Worm (Caenorhabditis elegans) whole organism, L1 larva: ENCODE measurements around the gene bus-8B.

ENCODE experiments used
- ama-1 ChIP-seq: fragments of 150-350 bp; optimal IDR thresholded peaks from 2 replicates; lab custom pipeline; 2014
- egl-13 ChIP-seq: sonication (generic microtip); optimal IDR thresholded peaks from 2 replicates; lab custom pipeline; 2016; ENCODE audit warnings: missing genotype, missing genetic modification reagents, missing genetic modification characterization, missing compliant biosample characterization
- hlh-17 ChIP-seq: fragments of 200-800 bp; sonication (Bioruptor generic); optimal IDR thresholded peaks from 2 replicates; lab custom pipeline; 2018; ENCODE audit warnings: missing genetic modification characterization, mild to moderate bottlenecking, missing compliant biosample characterization, moderate library complexity, borderline replicate concordance
- jun-1 ChIP-seq: fragments of 150-350 bp; optimal IDR thresholded peaks from 2 replicates; lab custom pipeline; 2014; ENCODE audit warnings: missing biosample characterization, missing genetic modification reagents, missing genetic modification characterization
- lin-39 ChIP-seq: fragments of 150-350 bp; optimal IDR thresholded peaks from 2 replicates; lab custom pipeline; 2014; ENCODE audit warnings: missing biosample characterization, missing genetic modification reagents, missing genetic modification characterization
- lir-3 ChIP-seq: sonication (generic microtip); optimal IDR thresholded peaks from 2 replicates; lab custom pipeline; 2016; ENCODE audit warnings: mild to moderate bottlenecking, missing genetic modification characterization, moderate library complexity, missing compliant biosample characterization; ENCODE audit not compliant: poor library complexity
- nhr-28 ChIP-seq: fragments of 150-350 bp; optimal IDR thresholded peaks from 2 replicates; lab custom pipeline; 2014; ENCODE audit warnings: missing biosample characterization, missing genetic modification characterization
- rnt-1 ChIP-seq: sonication (generic microtip); optimal IDR thresholded peaks from 2 replicates; lab custom pipeline; 2016; ENCODE audit warnings: mild to moderate bottlenecking, missing genetic modification characterization, moderate library complexity, missing compliant biosample characterization
- unc-130 ChIP-seq: fragments of 150-350 bp; optimal IDR thresholded peaks from 2 replicates; lab custom pipeline; 2017; ENCODE audit warnings: missing biosample characterization, missing genetic modification characterization, inconsistent platforms
- zag-1 ChIP-seq: fragments of 150-350 bp; optimal IDR thresholded peaks from 2 replicates; lab custom pipeline; 2014; ENCODE audit warnings: missing biosample characterization, missing genetic modification characterization
- ztf-11 ChIP-seq, 2 experiments: sonication (generic microtip); optimal IDR thresholded peaks; 2 replicates each; lab custom pipeline; 2016 to 2017; ENCODE audit warnings: missing genetic modification characterization in 2 of 2, missing biosample characterization in 1 of 2, missing compliant biosample characterization in 1 of 2

ce11 chrX:5516365-5516764 lies 23.2 kb downstream of the bus-8B start:
- no peak for TF ChIP-seq lir-3
- TF ChIP-seq hlh-17 (GFP tag; lab: Kevin White, UChicago), result no peak
- TF ChIP-seq zag-1, result no peak
- no peak for TF ChIP-seq rnt-1 (tag; lab: Kevin White, UChicago)
- TF ChIP-seq jun-1 (tag; lab: Kevin White, UChicago), result no peak
- TF ChIP-seq ztf-11 (tag; optimal IDR thresholded peaks at IDR 0.05; lab: Kevin White, UChicago), result no peak
- no peak for TF ChIP-seq nhr-28 (tag; lab: Kevin White, UChicago)
- no peak for TF ChIP-seq unc-130 (tag; lab: Kevin White, UChicago)
- no peak for TF ChIP-seq lin-39 (tag; lab: Kevin White, UChicago)
- TF ChIP-seq ama-1 (lab: Kevin White, UChicago), result no peak
- no peak for TF ChIP-seq egl-13 (tag; lab: Kevin White, UChicago)
